Worm (Caenorhabditis elegans) whole organism, young adult: ENCODE data around the gene prdx-3.

ENCODE experiments used
- B0019.2 ChIP-seq: fragments of 200-800 bp; sonication (Bioruptor generic); conservative IDR thresholded peaks from 2 replicates; pipeline ENCODE4 v1.3.6; 2022; ENCODE audit warnings: missing genetic modification reagents, missing genetic modification characterization, missing compliant biosample characterization
- B0261.1 ChIP-seq: sonication (generic microtip); optimal IDR thresholded peaks from 2 replicates; lab custom pipeline; 2016; ENCODE audit warnings: mild to moderate bottlenecking, missing genetic modification characterization, moderate library complexity, missing compliant biosample characterization
- D2030.7 ChIP-seq: fragments of 200-800 bp; sonication (Bioruptor generic); IDR thresholded peaks from 2 replicates; pipeline ENCODE4 v1.3.6; 2022; ENCODE audit warnings: missing genetic modification reagents, missing genetic modification characterization, missing compliant biosample characterization
- F23B12.7 ChIP-seq: sonication (generic microtip); optimal IDR thresholded peaks from 2 replicates; lab custom pipeline; 2017; ENCODE audit warnings: missing genetic modification characterization, mild to moderate bottlenecking, missing compliant biosample characterization, antibody characterized with exemption, moderate library complexity; ENCODE audit not compliant: insufficient read depth
- F33H1.4 ChIP-seq: fragments of 200-800 bp; sonication (Bioruptor generic); IDR thresholded peaks from 2 replicates; pipeline ENCODE4 v1.3.6; 2022; ENCODE audit warnings: missing genetic modification reagents, missing genetic modification characterization, missing compliant biosample characterization
- F49E8.2 ChIP-seq: sonication (generic microtip); optimal IDR thresholded peaks from 3 replicates; lab custom pipeline; 2017; ENCODE audit warnings: missing genetic modification characterization, mild to moderate bottlenecking, missing compliant biosample characterization, antibody characterized with exemption, moderate library complexity; ENCODE audit not compliant: insufficient read depth
- K12H6.12 ChIP-seq: fragments of 200-800 bp; sonication (Bioruptor generic); optimal IDR thresholded peaks from 2 replicates; lab custom pipeline; 2018; ENCODE audit warnings: mild to moderate bottlenecking, missing genetic modification characterization, missing compliant biosample characterization
- T07F8.4 ChIP-seq: sonication (generic microtip); optimal IDR thresholded peaks from 2 replicates; lab custom pipeline; 2016; ENCODE audit warnings: mild to moderate bottlenecking, missing genetic modification characterization, moderate library complexity, missing compliant biosample characterization
- Y67H2A.10 ChIP-seq: fragments of 200-800 bp; sonication (Bioruptor generic); conservative IDR thresholded peaks from 2 replicates; pipeline ENCODE4 v1.3.6; 2022; ENCODE audit warnings: missing genetic modification reagents, missing genetic modification characterization, missing compliant biosample characterization
- Y79H2A.3 ChIP-seq: fragments of 200-800 bp; sonication (Bioruptor generic); conservative IDR thresholded peaks from 2 replicates; pipeline ENCODE4 v1.3.6; 2022; ENCODE audit warnings: missing genetic modification reagents, missing genetic modification characterization, missing compliant biosample characterization
- akir-1 ChIP-seq: fragments of 200-800 bp; sonication (Bioruptor generic); optimal IDR thresholded peaks from 2 replicates; lab custom pipeline; 2018; ENCODE audit warnings: mild to moderate bottlenecking, missing genetic modification characterization, moderate library complexity, missing compliant biosample characterization
- athp-1 ChIP-seq: sonication (generic microtip); optimal IDR thresholded peaks from 2 replicates; lab custom pipeline; 2017; ENCODE audit warnings: mild to moderate bottlenecking, missing genetic modification characterization, missing compliant biosample characterization
- ccch-3 ChIP-seq: fragments of 200-800 bp; sonication (Bioruptor generic); optimal IDR thresholded peaks from 2 replicates; lab custom pipeline; 2018; ENCODE audit warnings: mild to moderate bottlenecking, missing genetic modification characterization, missing compliant biosample characterization
- ceh-58 ChIP-seq: fragments of 200-800 bp; sonication (Bioruptor generic); IDR thresholded peaks from 2 replicates; pipeline ENCODE4 v1.3.6; 2022; ENCODE audit warnings: missing genetic modification characterization, missing compliant biosample characterization
- ceh-79 ChIP-seq: sonication (generic microtip); optimal IDR thresholded peaks from 2 replicates; lab custom pipeline; 2017; ENCODE audit warnings: mild to moderate bottlenecking, missing genetic modification characterization, missing compliant biosample characterization
- die-1 ChIP-seq: sonication (generic microtip); optimal IDR thresholded peaks from 2 replicates; lab custom pipeline; 2016; ENCODE audit warnings: missing genotype, mild to moderate bottlenecking, missing genetic modification characterization, missing compliant biosample characterization
- dox-1 ChIP-seq: fragments of 200-800 bp; sonication (Bioruptor generic); IDR thresholded peaks from 2 replicates; pipeline ENCODE4 v1.3.6; 2022; ENCODE audit warnings: missing genetic modification reagents, missing genetic modification characterization, missing compliant biosample characterization
- dpff-1 ChIP-seq: sonication (generic microtip); optimal IDR thresholded peaks from 2 replicates; lab custom pipeline; 2017; ENCODE audit warnings: mild to moderate bottlenecking, missing genetic modification characterization, missing compliant biosample characterization
- efl-1 ChIP-seq: fragments of 150-350 bp; optimal IDR thresholded peaks from 2 replicates; lab custom pipeline; 2014; ENCODE audit warnings: missing biosample characterization, missing genetic modification reagents, missing genetic modification characterization
- egl-44 ChIP-seq: fragments of 200-800 bp; sonication (Bioruptor generic); IDR thresholded peaks from 2 replicates; pipeline ENCODE4 v1.3.6; 2022; ENCODE audit warnings: missing genetic modification reagents, missing genetic modification characterization, missing compliant biosample characterization
- him-1 ChIP-seq: sonication (generic microtip); optimal IDR thresholded peaks from 2 replicates; lab custom pipeline; 2016; ENCODE audit warnings: missing genotype, missing genetic modification reagents, missing genetic modification characterization, missing compliant biosample characterization
- hlh-12 ChIP-seq: sonication (generic microtip); optimal IDR thresholded peaks from 2 replicates; lab custom pipeline; 2016; ENCODE audit warnings: missing genetic modification characterization, missing compliant biosample characterization
- hrde-1 ChIP-seq: sonication (generic microtip); optimal IDR thresholded peaks from 2 replicates; lab custom pipeline; 2016; ENCODE audit warnings: missing genetic modification characterization, mild to moderate bottlenecking, missing compliant biosample characterization, moderate library complexity, missing genotype, missing genetic modification reagents, borderline replicate concordance
- let-526 ChIP-seq: fragments of 200-800 bp; sonication (Bioruptor generic); IDR thresholded peaks from 2 replicates; pipeline ENCODE4 v1.3.6; 2022; ENCODE audit warnings: missing genetic modification reagents, missing genetic modification characterization, missing compliant biosample characterization
- lin-26 ChIP-seq: fragments of 200-800 bp; sonication (Bioruptor generic); IDR thresholded peaks from 2 replicates; pipeline ENCODE4 v1.3.6; 2022; ENCODE audit warnings: missing genetic modification reagents, missing genetic modification characterization, missing compliant biosample characterization
- lin-54 ChIP-seq: fragments of 200-800 bp; sonication (Bioruptor generic); optimal IDR thresholded peaks from 2 replicates; lab custom pipeline; 2018; ENCODE audit warnings: mild to moderate bottlenecking, missing genetic modification characterization, missing compliant biosample characterization
- lsl-1 ChIP-seq: fragments of 200-800 bp; sonication (Bioruptor generic); optimal IDR thresholded peaks from 2 replicates; lab custom pipeline; 2018; ENCODE audit warnings: mild to moderate bottlenecking, missing genetic modification characterization, moderate library complexity, missing compliant biosample characterization
- madf-10 ChIP-seq: sonication (generic microtip); optimal IDR thresholded peaks from 2 replicates; lab custom pipeline; 2016; ENCODE audit warnings: mild to moderate bottlenecking, missing genetic modification characterization, missing compliant biosample characterization
- madf-6 ChIP-seq: fragments of 200-800 bp; sonication (Bioruptor generic); IDR thresholded peaks from 2 replicates; pipeline ENCODE4 v1.3.6; 2022; ENCODE audit warnings: missing genetic modification reagents, missing genetic modification characterization, missing compliant biosample characterization
- madf-8 ChIP-seq: fragments of 200-800 bp; sonication (Bioruptor generic); conservative IDR thresholded peaks from 2 replicates; pipeline ENCODE4 v1.3.6; 2022; ENCODE audit warnings: missing genetic modification reagents, missing genetic modification characterization, missing compliant biosample characterization
- mes-4 ChIP-seq: sonication (generic microtip); optimal IDR thresholded peaks from 2 replicates; lab custom pipeline; 2016; ENCODE audit warnings: missing genotype, missing genetic modification characterization, missing compliant biosample characterization
- nhr-80 ChIP-seq: sonication (generic microtip); optimal IDR thresholded peaks from 2 replicates; lab custom pipeline; 2016; ENCODE audit warnings: missing genetic modification characterization, missing compliant biosample characterization
- nhr-90 ChIP-seq: sonication (generic microtip); optimal IDR thresholded peaks from 2 replicates; lab custom pipeline; 2016; ENCODE audit warnings: missing genotype, mild to moderate bottlenecking, missing genetic modification characterization, missing compliant biosample characterization
- rec-8 ChIP-seq, 2 experiments: sonication (generic microtip); optimal IDR thresholded peaks; 2 replicates each; lab custom pipeline; 2016; ENCODE audit warnings: mild to moderate bottlenecking in 2 of 2, missing genetic modification characterization in 2 of 2, missing genetic modification reagents in 2 of 2, missing genotype in 2 of 2, missing biosample characterization in 1 of 2, missing compliant biosample characterization in 1 of 2, moderate library complexity in 1 of 2
- rpc-1 ChIP-seq, 2 experiments: fragments of 150-350 bp in 1 of 2; sonication (generic microtip) in 1 of 2; optimal IDR thresholded peaks; 2 replicates each; lab custom pipeline; 2014 to 2018; ENCODE audit warnings: missing biosample characterization in 1 of 2, missing genetic modification characterization in 1 of 2, missing genetic modification reagents in 1 of 2, missing genotype in 1 of 2
- snpc-1.3 ChIP-seq: sonication (generic microtip); optimal IDR thresholded peaks from 2 replicates; lab custom pipeline; 2017; ENCODE audit warnings: missing genetic modification characterization, mild to moderate bottlenecking, missing compliant biosample characterization, antibody characterized with exemption, moderate library complexity, missing genotype, missing genetic modification reagents; ENCODE audit not compliant: insufficient read depth
- snpc-3.4 ChIP-seq: sonication (generic microtip); optimal IDR thresholded peaks from 2 replicates; lab custom pipeline; 2017; ENCODE audit warnings: missing genetic modification characterization, mild to moderate bottlenecking, missing compliant biosample characterization, antibody characterized with exemption, moderate library complexity, missing genotype, missing genetic modification reagents
- snpc-4 ChIP-seq, 5 experiments: fragments of 150-350 bp in 1 of 5; sonication (generic microtip) in 4 of 5; optimal IDR thresholded peaks; 2 replicates each; lab custom pipeline; 2014 to 2018; ENCODE audit warnings: missing genetic modification characterization in 5 of 5, missing biosample characterization in 3 of 5, antibody characterized with exemption in 2 of 5, mild to moderate bottlenecking in 2 of 5, missing compliant biosample characterization in 2 of 5, missing genotype in 2 of 5, moderate library complexity in 2 of 5, missing genetic modification reagents in 1 of 5
- unc-62 ChIP-seq: fragments of 150-350 bp; optimal IDR thresholded peaks from 2 replicates; lab custom pipeline; 2014; ENCODE audit warnings: missing biosample characterization, missing genetic modification reagents, missing genetic modification characterization
- ztf-18 ChIP-seq: sonication (generic microtip); optimal IDR thresholded peaks from 2 replicates; lab custom pipeline; 2016; ENCODE audit warnings: missing genotype, mild to moderate bottlenecking, missing genetic modification characterization, missing compliant biosample characterization
- ztf-25 ChIP-seq: fragments of 200-800 bp; sonication (Bioruptor generic); IDR thresholded peaks from 2 replicates; pipeline ENCODE4 v1.3.6; 2022; ENCODE audit warnings: missing genetic modification reagents, missing genetic modification characterization, missing compliant biosample characterization
- ztf-26 ChIP-seq: sonication (generic microtip); optimal IDR thresholded peaks from 2 replicates; lab custom pipeline; 2017; ENCODE audit warnings: missing genetic modification characterization, missing compliant biosample characterization
- ztf-28 ChIP-seq: fragments of 200-800 bp; sonication (Bioruptor generic); IDR thresholded peaks from 2 replicates; pipeline ENCODE4 v1.3.6; 2022; ENCODE audit warnings: missing genetic modification reagents, missing genetic modification characterization, missing compliant biosample characterization

The prdx-3 gene

DNA sequence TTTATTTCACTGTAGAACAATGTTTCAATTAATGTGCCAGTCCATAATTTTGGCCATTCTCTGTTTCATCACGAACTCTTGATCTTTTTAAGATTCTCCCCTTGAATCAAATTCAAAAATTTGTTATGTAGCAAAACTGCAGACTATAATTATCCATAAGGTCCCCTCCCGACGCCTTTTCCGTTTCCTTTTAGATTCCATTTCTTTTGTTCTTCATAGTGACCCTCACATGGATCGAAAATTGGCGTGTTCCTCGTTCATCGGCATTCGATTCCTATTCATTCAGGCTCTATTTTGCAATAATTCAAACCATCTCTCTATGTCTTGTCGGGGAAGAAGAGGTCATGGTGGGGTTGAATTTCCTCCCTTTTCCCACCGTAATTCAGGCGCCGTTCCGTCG is 37.2 kb downstream of the prdx-3 start (continued):
- TF ChIP-seq hrde-1 (tag; lab: Kevin White, UChicago) (no peak), ceh-58 (GFP tag; lab: Robert Waterston, UW) (no peak), ccch-3 (no peak)

- no peak for TF ChIP-seq akir-1 (GFP tag; lab: Kevin White, UChicago)
- TF ChIP-seq unc-62 (GFP tag; lab: Kevin White, UChicago), result peak; percentile 92
- TF ChIP-seq, all 124 proteins: peak for 1
Observed at ce11 chrIII:4448029-4448428, 40.8 kb downstream of the prdx-3 start.

DNA sequence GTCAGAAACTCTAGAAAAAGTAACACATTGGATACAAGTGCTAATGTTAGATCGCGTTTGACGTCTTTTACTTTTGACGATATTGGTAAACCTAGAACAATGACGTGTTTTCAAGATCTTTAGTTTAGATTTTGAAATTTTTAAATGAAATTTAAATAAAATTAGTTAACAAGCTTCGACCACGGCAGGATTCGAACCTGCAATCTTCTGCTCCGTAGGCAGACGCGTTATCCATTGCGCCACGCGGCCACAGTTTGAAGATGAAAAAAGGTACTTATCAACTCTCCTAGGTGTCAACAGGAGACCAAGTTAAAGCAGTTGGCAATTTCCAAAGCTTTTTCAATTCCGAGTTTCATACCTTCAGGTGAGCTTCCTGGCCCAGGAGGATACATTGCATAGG is 42.1 kb downstream of the prdx-3 start:
- TF ChIP-seq madf-10 (peak; percentile 27), ztf-25 (GFP tag; lab: Robert Waterston, UW) (0 out of 2 replicates have a peak, but pooled peaks have one; percentile 47), snpc-1.3 (tag; lab: Kevin White, UChicago) (peak; percentile 55), Y67H2A.10 (no peak), ztf-28 (GFP tag; lab: Robert Waterston, UW) (0 out of 2 replicates have a peak, but pooled peaks have one; percentile 36), dpff-1 (tag; lab: Kevin White, UChicago) (no peak), die-1 (tag; lab: Kevin White, UChicago) (peak; percentile 38), madf-8 (GFP tag; lab: Robert Waterston, UW) (0 out of 2 replicates have a peak, but pooled peaks have one; percentile 14), F49E8.2 (tag; lab: Kevin White, UChicago) (peak; percentile 62), lsl-1 (GFP tag; lab: Kevin White, UChicago) (peak; percentile 40), B0019.2 (GFP tag; lab: Robert Waterston, UW) (no peak), ceh-79 (tag; lab: Kevin White, UChicago) (no peak), ztf-18 (tag; lab: Kevin White, UChicago) (peak; percentile 73), athp-1 (tag; lab: Kevin White, UChicago) (no peak), D2030.7 (GFP tag; lab: Robert Waterston, UW) (peak; percentile 69; the same call in 1 of the 2 replicates), Y79H2A.3 (no peak), let-526 (no peak), K12H6.12 (tag; lab: Kevin White, UChicago) (peak; percentile 16), nhr-90 (tag; lab: Kevin White, UChicago) (peak; percentile 33), lin-54 (GFP tag; lab: Kevin White, UChicago) (peak; percentile 41), nhr-80 (tag; lab: Kevin White, UChicago) (peak; percentile 40), dox-1 (GFP tag; lab: Robert Waterston, UW) (peak; percentile 39; the same call in 1 of the 2 replicates), snpc-4 (GFP tag; optimal IDR thresholded peaks at IDR 0.05; lab: Kevin White, UChicago) (no peak), snpc-4 (tag; optimal IDR thresholded peaks at IDR 0.05; lab: Kevin White, UChicago) (peak in 1 of 4 experiments; percentile 28), madf-6 (GFP tag; lab: Robert Waterston, UW) (peak; percentile 69), egl-44 (GFP tag; lab: Robert Waterston, UW) (no peak), efl-1 (GFP tag; lab: Kevin White, UChicago) (peak; percentile 13), mes-4 (tag; lab: Kevin White, UChicago) (peak; percentile 57), him-1 (tag; lab: Kevin White, UChicago) (peak; percentile 72), B0261.1 (tag; lab: Kevin White, UChicago) (peak; percentile 71), F23B12.7 (peak; percentile 53), hlh-12 (tag; lab: Kevin White, UChicago) (peak; percentile 57), rpc-1 (optimal IDR thresholded peaks at IDR 0.05; lab: Kevin White, UChicago) (peak; percentile 63), rpc-1 (tag; optimal IDR thresholded peaks at IDR 0.05; lab: Kevin White, UChicago) (peak; percentile 81), lin-26 (GFP tag; lab: Robert Waterston, UW) (peak; percentile 71; the same call in 1 of the 2 replicates), ztf-26 (tag; lab: Kevin White, UChicago) (no peak), snpc-3.4 (peak; percentile 29), T07F8.4 (tag; lab: Kevin White, UChicago) (peak; percentile 23), rec-8 (tag; optimal IDR thresholded peaks at IDR 0.05; lab: Kevin White, UChicago) (peak in 1 of 2 experiments; percentile 29), F33H1.4 (GFP tag; lab: Robert Waterston, UW) (peak; percentile 27; the same call in 1 of the 2 replicates)
